Worm (Caenorhabditis elegans) whole organism, L4 larva: ENCODE results near the gene srh-183.

Source experiments
- ama-1 ChIP-seq: fragments of 150-350 bp; optimal IDR thresholded peaks from 2 replicates; lab custom pipeline; 2014; ENCODE audit warnings: inconsistent platforms, mixed read lengths
- daf-12 ChIP-seq: fragments of 150-350 bp; optimal IDR thresholded peaks from 2 replicates; lab custom pipeline; 2014; ENCODE audit warnings: missing biosample characterization, missing genetic modification reagents, missing genetic modification characterization

DNA sequence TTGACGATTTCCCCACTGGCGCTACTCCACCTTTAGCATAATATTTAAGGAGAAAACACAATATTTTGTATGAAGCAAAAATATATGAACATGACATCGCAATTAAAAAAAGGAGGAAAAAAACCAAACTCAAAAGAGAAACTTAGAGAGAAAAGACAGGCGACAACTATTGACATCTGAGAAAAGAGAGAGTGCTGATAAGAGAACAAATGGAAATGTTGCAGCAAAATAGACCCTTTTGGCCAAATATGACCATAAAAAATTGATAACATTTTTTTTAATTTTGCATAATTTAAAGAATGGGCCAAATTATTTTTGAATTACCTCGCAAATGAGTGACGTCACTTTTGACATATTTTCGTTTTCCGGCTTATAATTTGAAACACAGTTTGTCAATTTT is 16.5 kb upstream of the srh-183 start:
- no peak for TF ChIP-seq ama-1 (lab: Kevin White, UChicago)
- TF ChIP-seq daf-12: no peak
